Worm (Caenorhabditis elegans) whole organism, L3 larva: ENCODE measurements around the gene F21C10.7.
A peak's percentile ranks its signal among the peaks of the same experiment; 100 is the strongest.

Experiments used
- ZK546.5 ChIP-seq: sonication (generic microtip); optimal IDR thresholded peaks from 2 replicates; lab custom pipeline; 2017; ENCODE audit warnings: missing biosample characterization, missing genetic modification characterization
- aly-2 ChIP-seq: fragments of 150-350 bp; optimal IDR thresholded peaks from 2 replicates; lab custom pipeline; 2014; ENCODE audit warnings: missing biosample characterization, missing genetic modification characterization
- ama-1 ChIP-seq: fragments of 150-350 bp; optimal IDR thresholded peaks from 2 replicates; lab custom pipeline; 2018
- ceh-16 ChIP-seq: sonication (generic microtip); optimal IDR thresholded peaks from 2 replicates; lab custom pipeline; 2017; ENCODE audit warnings: missing biosample characterization, missing genetic modification characterization
- ceh-28 ChIP-seq: fragments of 150-350 bp; optimal IDR thresholded peaks from 2 replicates; lab custom pipeline; 2014; ENCODE audit warnings: missing biosample characterization, missing genetic modification reagents, missing genetic modification characterization
- ceh-9 ChIP-seq: sonication (generic microtip); optimal IDR thresholded peaks from 2 replicates; lab custom pipeline; 2018; ENCODE audit warnings: missing biosample characterization, missing genetic modification characterization
- egl-27 ChIP-seq: sonication (generic microtip); optimal IDR thresholded peaks from 4 replicates; lab custom pipeline; 2017; ENCODE audit warnings: missing biosample characterization, missing genetic modification reagents, missing genetic modification characterization
- egl-5 ChIP-seq: fragments of 150-350 bp; optimal IDR thresholded peaks from 2 replicates; lab custom pipeline; 2017; ENCODE audit warnings: missing biosample characterization, missing genetic modification reagents, missing genetic modification characterization, inconsistent platforms
- elt-2 ChIP-seq: sonication (generic microtip); optimal IDR thresholded peaks from 2 replicates; lab custom pipeline; 2016; ENCODE audit warnings: missing genetic modification reagents, mild to moderate bottlenecking, missing genetic modification characterization, missing compliant biosample characterization
- elt-3 ChIP-seq, 3 experiments: fragments of 150-350 bp in 1 of 3; sonication (generic microtip) in 2 of 3; optimal IDR thresholded peaks; 2 replicates in 2 of 3; 4 replicates in 1 of 3; lab custom pipeline; 2014 to 2017; ENCODE audit warnings: missing biosample characterization in 3 of 3, missing genetic modification characterization in 3 of 3
- eor-1 ChIP-seq, 2 experiments: fragments of 150-350 bp; optimal IDR thresholded peaks; 2 replicates each; lab custom pipeline; 2014 to 2018; ENCODE audit warnings: missing biosample characterization in 2 of 2, missing genetic modification characterization in 2 of 2
- fkh-2 ChIP-seq: fragments of 150-350 bp; optimal IDR thresholded peaks from 2 replicates; lab custom pipeline; 2014; ENCODE audit warnings: missing biosample characterization, missing genetic modification reagents, missing genetic modification characterization
- fos-1 ChIP-seq: fragments of 150-350 bp; optimal IDR thresholded peaks from 2 replicates; lab custom pipeline; 2014; ENCODE audit warnings: missing biosample characterization, missing genetic modification characterization
- hmg-11 ChIP-seq: sonication (generic microtip); optimal IDR thresholded peaks from 2 replicates; lab custom pipeline; 2016; ENCODE audit warnings: missing genetic modification characterization, missing compliant biosample characterization
- jun-1 ChIP-seq: fragments of 150-350 bp; optimal IDR thresholded peaks from 2 replicates; lab custom pipeline; 2014; ENCODE audit warnings: missing biosample characterization, missing genetic modification reagents, missing genetic modification characterization
- lin-39 ChIP-seq: fragments of 150-350 bp; optimal IDR thresholded peaks from 2 replicates; lab custom pipeline; 2018; ENCODE audit warnings: missing biosample characterization, missing genetic modification reagents, missing genetic modification characterization
- lsy-12 ChIP-seq: sonication (generic microtip); optimal IDR thresholded peaks from 2 replicates; lab custom pipeline; 2016; ENCODE audit warnings: mild to moderate bottlenecking, missing genetic modification characterization, missing compliant biosample characterization
- mdl-1 ChIP-seq: fragments of 150-350 bp; optimal IDR thresholded peaks from 2 replicates; lab custom pipeline; 2014; ENCODE audit warnings: missing biosample characterization, missing genetic modification characterization
- mml-1 ChIP-seq: fragments of 150-350 bp; sonication (generic microtip); optimal IDR thresholded peaks from 3 replicates; lab custom pipeline; 2014; ENCODE audit warnings: missing biosample characterization, missing genetic modification characterization
- nfya-1 ChIP-seq: sonication (generic microtip); optimal IDR thresholded peaks from 2 replicates; lab custom pipeline; 2017; ENCODE audit warnings: missing genetic modification characterization, mild to moderate bottlenecking, missing compliant biosample characterization, antibody characterized with exemption, moderate library complexity; ENCODE audit not compliant: insufficient read depth
- nhr-11 ChIP-seq: fragments of 150-350 bp; optimal IDR thresholded peaks from 2 replicates; lab custom pipeline; 2014; ENCODE audit warnings: missing biosample characterization, missing genetic modification characterization
- nhr-12 ChIP-seq: fragments of 150-350 bp; optimal IDR thresholded peaks from 2 replicates; lab custom pipeline; 2014; ENCODE audit warnings: missing biosample characterization, missing genetic modification characterization
- nhr-23 ChIP-seq: fragments of 150-350 bp; optimal IDR thresholded peaks from 2 replicates; lab custom pipeline; 2014; ENCODE audit warnings: missing biosample characterization, missing genetic modification reagents, missing genetic modification characterization
- nhr-237 ChIP-seq: fragments of 150-350 bp; optimal IDR thresholded peaks from 2 replicates; lab custom pipeline; 2014; ENCODE audit warnings: missing biosample characterization, missing genetic modification characterization
- nhr-25 ChIP-seq: sonication (generic microtip); optimal IDR thresholded peaks from 2 replicates; lab custom pipeline; 2017; ENCODE audit warnings: missing biosample characterization, missing genetic modification characterization
- nhr-43 ChIP-seq: sonication (generic microtip); optimal IDR thresholded peaks from 2 replicates; lab custom pipeline; 2016; ENCODE audit warnings: mild to moderate bottlenecking, missing genetic modification characterization, missing compliant biosample characterization; ENCODE audit not compliant: poor library complexity, severe bottlenecking
- nhr-67 ChIP-seq: fragments of 150-350 bp; optimal IDR thresholded peaks from 2 replicates; lab custom pipeline; 2014; ENCODE audit warnings: missing biosample characterization, missing genetic modification characterization
- nhr-76 ChIP-seq: fragments of 150-350 bp; sonication (generic microtip); optimal IDR thresholded peaks from 5 replicates; lab custom pipeline; 2014; ENCODE audit warnings: missing biosample characterization, missing genetic modification characterization
- nhr-77 ChIP-seq: fragments of 150-350 bp; optimal IDR thresholded peaks from 2 replicates; lab custom pipeline; 2014; ENCODE audit warnings: missing biosample characterization, missing genetic modification characterization
- pha-4 ChIP-seq: fragments of 150-350 bp; optimal IDR thresholded peaks from 2 replicates; lab custom pipeline; 2014; ENCODE audit warnings: missing biosample characterization, missing genetic modification reagents, missing genetic modification characterization
- pqm-1 ChIP-seq: fragments of 150-350 bp; optimal IDR thresholded peaks from 2 replicates; lab custom pipeline; 2017; ENCODE audit warnings: missing biosample characterization, missing genetic modification characterization, inconsistent platforms
- sea-2 ChIP-seq: fragments of 150-350 bp; sonication (generic microtip); optimal IDR thresholded peaks from 4 replicates; lab custom pipeline; 2014; ENCODE audit warnings: missing biosample characterization, missing genetic modification reagents, missing genetic modification characterization
- skn-1 ChIP-seq: fragments of 150-350 bp; optimal IDR thresholded peaks from 2 replicates; lab custom pipeline; 2014; ENCODE audit warnings: missing biosample characterization, missing genetic modification characterization
- snpc-4 ChIP-seq: fragments of 150-350 bp; optimal IDR thresholded peaks from 2 replicates; lab custom pipeline; 2014; ENCODE audit warnings: missing biosample characterization, missing genetic modification characterization
- unc-39 ChIP-seq: sonication (generic microtip); optimal IDR thresholded peaks from 4 replicates; lab custom pipeline; 2017; ENCODE audit warnings: missing biosample characterization, missing genetic modification characterization
- unc-62 ChIP-seq: fragments of 150-350 bp; sonication (generic microtip); optimal IDR thresholded peaks from 4 replicates; lab custom pipeline; 2014; ENCODE audit warnings: missing biosample characterization, missing genetic modification reagents, missing genetic modification characterization
- zag-1 ChIP-seq: fragments of 150-350 bp; optimal IDR thresholded peaks from 2 replicates; lab custom pipeline; 2014; ENCODE audit warnings: missing biosample characterization, missing genetic modification characterization
- ztf-4 ChIP-seq: fragments of 150-350 bp; optimal IDR thresholded peaks from 2 replicates; lab custom pipeline; 2014; ENCODE audit warnings: missing biosample characterization, missing genetic modification characterization

The F21C10.7 gene

DNA sequence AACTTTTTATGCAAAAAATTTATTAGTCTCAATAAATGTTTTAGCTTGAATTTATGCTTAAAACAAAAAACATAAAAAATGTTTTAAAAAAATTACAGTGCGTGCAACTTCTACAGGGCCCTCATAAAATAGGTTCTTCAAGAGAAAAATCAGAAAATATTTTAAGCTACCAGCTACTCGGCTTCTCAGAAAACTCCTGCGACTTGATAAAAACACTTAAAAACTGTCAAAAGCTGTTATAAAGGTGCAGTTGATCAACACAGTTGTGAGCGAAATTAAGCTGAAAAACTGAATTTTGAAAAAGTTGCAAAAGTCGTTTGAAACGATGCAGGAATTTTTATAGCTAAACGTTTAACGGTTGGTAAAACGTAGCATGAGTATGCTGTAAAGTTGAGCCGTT is 23.8 kb upstream of the F21C10.7 start:
- TF ChIP-seq eor-1 (tag; optimal IDR thresholded peaks at IDR 0.05; lab: Kevin White, UChicago) (no peak), nhr-43 (tag; lab: Kevin White, UChicago) (no peak), nhr-23 (tag; lab: Kevin White, UChicago) (no peak), ZK546.5 (no peak), elt-3 (tag; optimal IDR thresholded peaks at IDR 0.05; lab: Kevin White, UChicago) (no peak), snpc-4 (peak; percentile 10), egl-27 (no peak), ceh-28 (no peak), nfya-1 (tag; lab: Kevin White, UChicago) (peak; percentile 48), unc-39 (tag; lab: Kevin White, UChicago) (no peak), fos-1 (no peak), lin-39 (no peak), mml-1 (tag; lab: Kevin White, UChicago) (no peak), nhr-77 (tag; lab: Kevin White, UChicago) (no peak), lsy-12 (tag; lab: Kevin White, UChicago) (peak; percentile 42), sea-2 (no peak), mdl-1 (no peak), pqm-1 (tag; lab: Kevin White, UChicago) (no peak), ama-1 (lab: Kevin White, UChicago) (peak; percentile 99), nhr-11 (no peak), unc-62 (no peak)

DNA sequence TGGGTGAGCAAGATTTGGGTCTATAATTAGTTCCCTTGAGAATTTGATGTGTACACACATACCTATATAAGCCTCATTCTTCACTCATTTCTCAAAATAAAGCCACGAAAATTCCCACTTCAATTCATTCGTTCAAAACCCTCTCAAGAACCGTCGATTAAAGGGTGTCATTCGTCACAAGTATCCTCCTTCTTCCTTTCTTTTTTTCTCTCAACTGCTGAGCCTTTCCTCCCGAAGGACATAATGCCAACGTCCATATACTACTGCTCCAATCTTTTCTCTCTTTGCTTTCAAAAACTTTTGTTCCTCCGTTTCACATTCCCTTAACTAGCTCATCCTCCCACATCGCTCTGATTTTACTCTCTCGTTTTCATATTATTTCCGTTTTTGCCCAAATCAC is 20.4 kb upstream of the F21C10.7 start, which contains the start of gene T27E4.1:
Gene T27E4.1 (plus strand): TSS at position 137 of the 400 bp plus-strand sequence.
- no peak for TF ChIP-seq nhr-76 (tag; lab: Kevin White, UChicago)
- TF ChIP-seq lin-39: peak; percentile 44

DNA sequence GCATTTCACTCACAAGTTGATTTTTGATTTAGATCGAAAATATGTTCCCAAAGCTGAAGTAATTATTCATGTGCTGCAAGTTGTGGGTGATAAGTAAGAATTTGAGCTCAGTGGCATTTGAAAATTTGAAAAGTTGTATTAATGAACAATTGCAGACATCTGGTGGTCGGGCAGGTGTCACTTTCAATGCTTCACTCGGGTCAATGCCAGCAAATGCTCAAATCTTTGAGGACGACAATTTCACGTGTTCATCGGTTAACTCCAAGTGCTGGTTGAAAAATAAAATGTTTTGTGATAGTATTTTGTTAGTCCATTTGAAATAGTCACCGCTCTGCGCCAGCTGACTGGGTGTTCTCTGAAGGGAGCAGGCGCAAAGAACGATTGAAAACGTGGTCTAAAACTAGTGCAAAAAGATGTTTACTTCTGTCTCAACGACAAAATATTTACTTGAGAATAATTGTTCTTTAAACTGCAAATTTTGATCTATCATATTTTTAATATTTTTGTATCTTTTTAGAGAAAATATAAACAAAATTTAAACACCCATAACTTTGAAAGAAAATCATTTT is 18.4 kb upstream of the F21C10.7 start:
- no peak for TF ChIP-seq skn-1 (tag; lab: Kevin White, UChicago)
- TF ChIP-seq nhr-67 (tag; lab: Kevin White, UChicago): no peak
- no peak for TF ChIP-seq hmg-11 (tag; lab: Kevin White, UChicago)
- no peak for TF ChIP-seq ceh-16
- TF ChIP-seq mdl-1: peak; percentile 3
- TF ChIP-seq pha-4: peak; percentile 96
- TF ChIP-seq fkh-2 (tag; lab: Kevin White, UChicago): no peak
- TF ChIP-seq elt-3 (tag; optimal IDR thresholded peaks at IDR 0.05; lab: Kevin White, UChicago): no peak
- no peak for TF ChIP-seq ztf-4 (tag; lab: Kevin White, UChicago)
- no peak for TF ChIP-seq nhr-23 (tag; lab: Kevin White, UChicago)
- no peak for TF ChIP-seq sea-2
- TF ChIP-seq eor-1 (tag; optimal IDR thresholded peaks at IDR 0.05; lab: Kevin White, UChicago): no peak
- TF ChIP-seq nhr-77 (tag; lab: Kevin White, UChicago): no peak
- TF ChIP-seq jun-1 (tag; lab: Kevin White, UChicago): peak; percentile 63
- TF ChIP-seq lin-39: peak; percentile 76
- TF ChIP-seq nfya-1 (tag; lab: Kevin White, UChicago): peak; percentile 14
- TF ChIP-seq nhr-25 (tag; lab: Kevin White, UChicago): no peak
- TF ChIP-seq elt-2: peak; percentile 76
- no peak for TF ChIP-seq snpc-4
- no peak for TF ChIP-seq aly-2 (tag; lab: Kevin White, UChicago)
- no peak for TF ChIP-seq nhr-43 (tag; lab: Kevin White, UChicago)
- no peak for TF ChIP-seq zag-1 (tag; lab: Kevin White, UChicago)
- peak; percentile 82 for TF ChIP-seq pqm-1 (tag; lab: Kevin White, UChicago)
- no peak for TF ChIP-seq nhr-237 (tag; lab: Kevin White, UChicago)
- no peak for TF ChIP-seq ceh-9 (tag; lab: Kevin White, UChicago)
- peak; percentile 43 for TF ChIP-seq egl-5 (tag; lab: Kevin White, UChicago)
- TF ChIP-seq lsy-12 (tag; lab: Kevin White, UChicago): peak; percentile 15
- TF ChIP-seq nhr-12 (tag; lab: Kevin White, UChicago): no peak
- no peak for TF ChIP-seq unc-39 (tag; lab: Kevin White, UChicago)
- TF ChIP-seq nhr-11: no peak
